Fruit fly (Drosophila melanogaster) whole organism, embryonic: ENCODE data around the gene CG10376.

Experiments used
- Bgb ChIP-seq: fragments of 200-800 bp; sonication (Bioruptor generic); IDR thresholded peaks from 2 replicates; pipeline ENCODE4 v1.3.6; 2022; ENCODE audit warnings: missing biosample characterization, missing genetic modification characterization; ENCODE audit not compliant: partially characterized antibody
- CG13287 ChIP-seq: fragments of 200-800 bp; sonication (Bioruptor generic); IDR thresholded peaks from 2 replicates; pipeline ENCODE4 v1.3.6; 2022; ENCODE audit warnings: missing biosample characterization, missing genetic modification characterization; ENCODE audit not compliant: partially characterized antibody
- CG13894 ChIP-seq: fragments of 200-800 bp; sonication (Bioruptor generic); optimal IDR thresholded peaks from 3 replicates; lab custom pipeline; 2018; ENCODE audit warnings: missing biosample characterization, mild to moderate bottlenecking, missing genetic modification characterization, moderate library complexity
- CG14710 ChIP-seq: fragments of 200-800 bp; sonication (Bioruptor generic); optimal IDR thresholded peaks from 3 replicates; lab custom pipeline; 2019; ENCODE audit warnings: missing biosample characterization, mild to moderate bottlenecking, missing genetic modification characterization, moderate library complexity
- CG16813 ChIP-seq: fragments of 200-800 bp; sonication (Bioruptor generic); IDR thresholded peaks from 3 replicates; pipeline ENCODE4 v1.3.6; 2022; ENCODE audit warnings: missing biosample characterization, missing genetic modification characterization; ENCODE audit not compliant: partially characterized antibody
- CG16863 ChIP-seq: fragments of 200-800 bp; sonication (Bioruptor generic); optimal IDR thresholded peaks from 3 replicates; lab custom pipeline; 2016; ENCODE audit warnings: missing biosample characterization, missing genetic modification characterization
- CG17802 ChIP-seq: fragments of 200-800 bp; sonication (Bioruptor generic); optimal IDR thresholded peaks from 2 replicates; lab custom pipeline; 2018; ENCODE audit warnings: missing biosample characterization, mild to moderate bottlenecking, missing genetic modification characterization, moderate library complexity
- CG18011 ChIP-seq: fragments of 200-800 bp; sonication (Bioruptor generic); optimal IDR thresholded peaks from 2 replicates; lab custom pipeline; 2017; ENCODE audit warnings: missing biosample characterization, missing genetic modification characterization, mild to moderate bottlenecking, moderate library complexity, missing genotype
- CG2116 ChIP-seq: fragments of 200-800 bp; sonication (Bioruptor generic); optimal IDR thresholded peaks from 3 replicates; lab custom pipeline; 2018; ENCODE audit warnings: missing biosample characterization, mild to moderate bottlenecking, missing genetic modification characterization
- CG2120 ChIP-seq: fragments of 200-800 bp; sonication (Bioruptor generic); optimal IDR thresholded peaks from 3 replicates; lab custom pipeline; 2016; ENCODE audit warnings: missing biosample characterization, missing genetic modification characterization
- CG2875 ChIP-seq: fragments of 200-800 bp; sonication (Bioruptor generic); optimal IDR thresholded peaks from 2 replicates; lab custom pipeline; 2017; ENCODE audit warnings: missing biosample characterization, mild to moderate bottlenecking, missing genetic modification characterization, missing genetic modification reagents
- CG42726 ChIP-seq: fragments of 200-800 bp; sonication (Bioruptor generic); IDR thresholded peaks from 2 replicates; pipeline ENCODE4 v1.3.6; 2022; ENCODE audit warnings: missing biosample characterization, missing genetic modification characterization; ENCODE audit not compliant: partially characterized antibody
- CG6683 ChIP-seq: fragments of 200-800 bp; sonication (Bioruptor generic); optimal IDR thresholded peaks from 2 replicates; lab custom pipeline; 2017; ENCODE audit warnings: missing biosample characterization, mild to moderate bottlenecking, missing genetic modification characterization, missing genetic modification reagents
- CG6854 ChIP-seq: fragments of 200-800 bp; sonication (Bioruptor generic); optimal IDR thresholded peaks from 3 replicates; lab custom pipeline; 2017; ENCODE audit warnings: missing biosample characterization, mild to moderate bottlenecking, missing genetic modification characterization
- CTCF ChIP-seq: fragments of 200-800 bp; sonication (Bioruptor generic); optimal IDR thresholded peaks from 2 replicates; lab custom pipeline; 2017; ENCODE audit warnings: missing biosample characterization, mild to moderate bottlenecking, missing genetic modification characterization, moderate library complexity
- D ChIP-seq, 2 experiments: fragments of 200-800 bp in 1 of 2; fragments of >200 bp in 1 of 2; sonication (Bioruptor generic) in 1 of 2; optimal IDR thresholded peaks; 2 replicates in 1 of 2; 3 replicates in 1 of 2; lab custom pipeline; 2017; ENCODE audit warnings: mild to moderate bottlenecking in 1 of 2, missing biosample characterization in 1 of 2, missing genetic modification characterization in 1 of 2, missing genetic modification reagents in 1 of 2
- Dfd ChIP-seq, 2 experiments: fragments of >200 bp; optimal IDR thresholded peaks; 2 replicates each; lab custom pipeline; 2017; ENCODE audit warnings: missing biosample characterization in 2 of 2, missing genetic modification characterization in 2 of 2
- Dp ChIP-seq: fragments of 200-800 bp; sonication (Bioruptor generic); optimal IDR thresholded peaks from 2 replicates; lab custom pipeline; 2018; ENCODE audit warnings: missing biosample characterization, mild to moderate bottlenecking, missing genetic modification characterization, moderate library complexity
- E2f2 ChIP-seq: fragments of 200-800 bp; sonication (Bioruptor generic); IDR thresholded peaks from 2 replicates; pipeline ENCODE4 v1.3.6; 2022; ENCODE audit warnings: missing biosample characterization, missing genetic modification characterization
- ERR ChIP-seq: fragments of 200-800 bp; sonication (Bioruptor generic); optimal IDR thresholded peaks from 2 replicates; lab custom pipeline; 2016; ENCODE audit warnings: missing biosample characterization, missing genetic modification characterization
- Fer2 ChIP-seq: fragments of 200-800 bp; sonication (Bioruptor generic); optimal IDR thresholded peaks from 2 replicates; lab custom pipeline; 2018; ENCODE audit warnings: missing biosample characterization, mild to moderate bottlenecking, missing genetic modification characterization, moderate library complexity
- HmgZ ChIP-seq: fragments of 200-800 bp; sonication (Bioruptor generic); optimal IDR thresholded peaks from 2 replicates; lab custom pipeline; 2018; ENCODE audit warnings: missing biosample characterization, mild to moderate bottlenecking, missing genetic modification characterization
- Hmr ChIP-seq: fragments of 200-800 bp; sonication (Bioruptor generic); optimal IDR thresholded peaks from 3 replicates; lab custom pipeline; 2017; ENCODE audit warnings: mild to moderate bottlenecking, missing biosample characterization, missing genetic modification reagents, missing genetic modification characterization
- Lhr ChIP-seq: fragments of 200-800 bp; sonication (Bioruptor generic); optimal IDR thresholded peaks from 3 replicates; lab custom pipeline; 2017; ENCODE audit warnings: mild to moderate bottlenecking, missing biosample characterization, missing genetic modification reagents, missing genetic modification characterization
- Myb ChIP-seq: fragments of 200-800 bp; sonication (Bioruptor generic); optimal IDR thresholded peaks from 2 replicates; lab custom pipeline; 2016; ENCODE audit warnings: missing biosample characterization, missing genetic modification characterization
- Neu2 ChIP-seq: fragments of 200-800 bp; sonication (Bioruptor generic); optimal IDR thresholded peaks from 3 replicates; lab custom pipeline; 2016; ENCODE audit warnings: missing biosample characterization, missing genetic modification characterization, borderline replicate concordance
- Pdp1 ChIP-seq, 2 experiments: fragments of 200-800 bp; sonication (Bioruptor generic); optimal IDR thresholded peaks; 3 replicates each; lab custom pipeline; 2016; ENCODE audit warnings: missing biosample characterization in 2 of 2, missing genetic modification characterization in 2 of 2, mild to moderate bottlenecking in 1 of 2, moderate library complexity in 1 of 2
- Poxn ChIP-seq: fragments of 200-800 bp; sonication (Bioruptor generic); IDR thresholded peaks from 2 replicates; pipeline ENCODE4 v1.3.6; 2022; ENCODE audit warnings: missing biosample characterization, missing genetic modification characterization
- Ssrp ChIP-seq: fragments of 200-800 bp; sonication (Bioruptor generic); optimal IDR thresholded peaks from 2 replicates; lab custom pipeline; 2018; ENCODE audit warnings: missing biosample characterization, mild to moderate bottlenecking, missing genetic modification characterization, moderate library complexity
- amos ChIP-seq: fragments of 200-800 bp; sonication (Bioruptor generic); IDR thresholded peaks from 2 replicates; pipeline ENCODE4 v1.3.6; 2022; ENCODE audit warnings: missing biosample characterization, missing genetic modification characterization; ENCODE audit not compliant: partially characterized antibody
- chinmo ChIP-seq: fragments of 200-800 bp; sonication (Bioruptor generic); IDR thresholded peaks from 4 replicates; pipeline ENCODE4 v1.3.6; 2022; ENCODE audit warnings: missing biosample characterization, missing genetic modification characterization; ENCODE audit not compliant: partially characterized antibody
- dan ChIP-seq: fragments of 200-800 bp; sonication (Bioruptor generic); IDR thresholded peaks from 2 replicates; pipeline ENCODE4 v1.3.6; 2022; ENCODE audit warnings: missing biosample characterization, missing genetic modification characterization
- dati ChIP-seq: fragments of 200-800 bp; sonication (Bioruptor generic); IDR thresholded peaks from 2 replicates; pipeline ENCODE4 v1.3.6; 2022; ENCODE audit warnings: missing biosample characterization, missing genetic modification characterization
- gfzf ChIP-seq: fragments of 200-800 bp; sonication (Bioruptor generic); optimal IDR thresholded peaks from 2 replicates; lab custom pipeline; 2016; ENCODE audit warnings: missing biosample characterization, mild to moderate bottlenecking, missing genetic modification characterization, moderate library complexity
- ham ChIP-seq: fragments of 200-800 bp; sonication (Bioruptor generic); IDR thresholded peaks from 2 replicates; pipeline ENCODE4 v1.3.6; 2022; ENCODE audit warnings: missing biosample characterization, missing genetic modification characterization
- knrl ChIP-seq: fragments of 200-800 bp; sonication (Bioruptor generic); IDR thresholded peaks from 3 replicates; pipeline ENCODE4 v1.3.6; 2022; ENCODE audit warnings: missing biosample characterization, missing genetic modification characterization; ENCODE audit not compliant: partially characterized antibody
- maf-S ChIP-seq: fragments of 200-800 bp; sonication (Bioruptor generic); optimal IDR thresholded peaks from 2 replicates; lab custom pipeline; 2016; ENCODE audit warnings: missing biosample characterization, missing genetic modification characterization
- mam ChIP-seq: fragments of 200-800 bp; sonication (Bioruptor generic); optimal IDR thresholded peaks from 3 replicates; lab custom pipeline; 2016; ENCODE audit warnings: missing biosample characterization, missing genetic modification characterization
- pb ChIP-seq: fragments of 200-800 bp; sonication (Bioruptor generic); optimal IDR thresholded peaks from 3 replicates; lab custom pipeline; 2016; ENCODE audit warnings: missing biosample characterization, missing genetic modification characterization
- pita ChIP-seq: fragments of 200-800 bp; sonication (Bioruptor generic); optimal IDR thresholded peaks from 2 replicates; lab custom pipeline; 2017; ENCODE audit warnings: missing biosample characterization, mild to moderate bottlenecking, missing genetic modification characterization
- ro ChIP-seq: fragments of 200-800 bp; sonication (Bioruptor generic); IDR thresholded peaks from 2 replicates; pipeline ENCODE4 v1.3.6; 2022; ENCODE audit warnings: missing biosample characterization, missing genetic modification characterization
- sens ChIP-seq: fragments of 200-800 bp; sonication (Bioruptor generic); peaks from one replicate; lab custom pipeline; 2016; ENCODE audit warnings: missing biosample characterization, missing genetic modification characterization
- vnd ChIP-seq: fragments of 200-800 bp; sonication (Bioruptor generic); IDR thresholded peaks from 3 replicates; pipeline ENCODE4 v1.3.6; 2022; ENCODE audit warnings: missing biosample characterization, missing genetic modification characterization; ENCODE audit not compliant: partially characterized antibody

The CG10376 gene

dm6 chr2L:18717365-18718011 lies 14.6 kb upstream of the CG10376 start (continued):
- no peak for TF ChIP-seq Dfd (GFP tag; optimal IDR thresholded peaks at IDR 0.05; lab: Kevin White, UChicago)
- peak; percentile 45 for TF ChIP-seq CG2875
- TF ChIP-seq Poxn (GFP tag; lab: Robert Waterston, UW): no peak
- TF ChIP-seq ERR: no peak
- TF ChIP-seq pb (GFP tag; lab: Kevin White, UChicago): no peak
- TF ChIP-seq CG16863 (GFP tag; lab: Kevin White, UChicago): no peak
- no peak for TF ChIP-seq ham (GFP tag; lab: Robert Waterston, UW)
- TF ChIP-seq CG6683: no peak

- TF ChIP-seq Fer2 (tag; lab: Kevin White, UChicago) (no peak), CG2116 (peak; percentile 8), CG13287 (GFP tag; lab: Robert Waterston, UW) (no peak), Neu2 (GFP tag; lab: Kevin White, UChicago) (no peak), CG13894 (tag; lab: Kevin White, UChicago) (no peak), Pdp1 (GFP tag; optimal IDR thresholded peaks at IDR 0.05; lab: Kevin White, UChicago) (peak in 1 of 2 experiments; percentile 6), E2f2 (GFP tag; lab: Robert Waterston, UW) (peak; percentile 81), dan (GFP tag; lab: Robert Waterston, UW) (no peak), sens (GFP tag; lab: Kevin White, UChicago) (peak; percentile 84), Dp (peak; percentile 75), CG17802 (no peak), pita (GFP tag; lab: Kevin White, UChicago) (peak; percentile 63), chinmo (GFP tag; lab: Robert Waterston, UW) (no peak), CG14710 (tag; lab: Kevin White, UChicago) (peak; percentile 5), CG16813 (GFP tag; lab: Robert Waterston, UW) (peak; percentile 52), Hmr (GFP tag; lab: Kevin White, UChicago) (no peak), amos (peak; percentile 60; the same call in 1 of the 2 replicates), dati (GFP tag; lab: Robert Waterston, UW) (no peak), CG2120 (GFP tag; lab: Kevin White, UChicago) (no peak), ro (no peak), mam (no peak), maf-S (GFP tag; lab: Kevin White, UChicago) (no peak), HmgZ (tag; lab: Kevin White, UChicago) (peak; percentile 12), knrl (GFP tag; lab: Robert Waterston, UW) (0 out of 3 replicates have a peak, but pooled peaks have one; percentile 37), Lhr (GFP tag; lab: Kevin White, UChicago) (peak; percentile 49), Bgb (GFP tag; lab: Robert Waterston, UW) (peak; percentile 47; the same call in 1 of the 2 replicates), CG18011 (GFP tag; lab: Kevin White, UChicago) (no peak), CG6854 (no peak), D (optimal IDR thresholded peaks at IDR 0.05; lab: Kevin White, UChicago) (no peak), D (GFP tag; optimal IDR thresholded peaks at IDR 0.05; lab: Kevin White, UChicago) (no peak), gfzf (GFP tag; lab: Kevin White, UChicago) (peak; percentile 10), CG42726 (GFP tag; lab: Robert Waterston, UW) (peak; percentile 33; the same call in 1 of the 2 replicates), Myb (peak; percentile 58), vnd (GFP tag; lab: Robert Waterston, UW) (no peak), Ssrp (tag; lab: Kevin White, UChicago) (no peak), CTCF (peak; percentile 82)
These were observed 11.2 kb upstream of the CG10376 start for dm6 chr2L:18714086-18714485.
